Worm (Caenorhabditis elegans): ENCODE measurements around the gene F48B9.1.

F48B9.1 gene

ce11 chrX:2208391-2208790 is 27.7 kb downstream of the F48B9.1 start:
- TF ChIP-seq scrt-1 (GFP tag; IDR thresholded peaks at IDR 0.05) (no peak), hnd-1 (tag; optimal IDR thresholded peaks at IDR 0.05) (no peak), ama-1 (optimal IDR thresholded peaks at IDR 0.05) (no peak), ets-7 (tag; optimal IDR thresholded peaks at IDR 0.05) (no peak), aly-1 (tag; optimal IDR thresholded peaks at IDR 0.05) (no peak), flt-1 (GFP tag; IDR thresholded peaks at IDR 0.05) (no peak), ceh-36 (tag; optimal IDR thresholded peaks at IDR 0.05) (no peak), tbx-37 (GFP tag; conservative IDR thresholded peaks at IDR 0.05) (no peak), B0310.2 (tag; optimal IDR thresholded peaks at IDR 0.05) (no peak), hmg-4 (GFP tag; optimal IDR thresholded peaks at IDR 0.05) (no peak), ceh-13 (GFP tag; optimal IDR thresholded peaks at IDR 0.05) (no peak), F13C5.2 (tag; optimal IDR thresholded peaks at IDR 0.05) (no peak), tra-4 (tag; optimal IDR thresholded peaks at IDR 0.05) (no peak), sea-1 (GFP tag; conservative IDR thresholded peaks at IDR 0.05) (no peak), pes-1 (GFP tag; IDR thresholded peaks at IDR 0.05) (no peak), hmbx-1 (tag; optimal IDR thresholded peaks at IDR 0.05) (no peak), tbx-11 (GFP tag; IDR thresholded peaks at IDR 0.05) (no peak)

ce11 chrX:2210164-2210563 is 29.5 kb downstream of the F48B9.1 start:
- TF ChIP-seq tra-4 (tag; optimal IDR thresholded peaks at IDR 0.05) (no peak), tbx-37 (GFP tag; conservative IDR thresholded peaks at IDR 0.05) (no peak), hmbx-1 (tag; optimal IDR thresholded peaks at IDR 0.05) (no peak), ceh-13 (GFP tag; optimal IDR thresholded peaks at IDR 0.05) (no peak), ceh-36 (tag; optimal IDR thresholded peaks at IDR 0.05) (no peak), sea-1 (GFP tag; conservative IDR thresholded peaks at IDR 0.05) (no peak), B0310.2 (tag; optimal IDR thresholded peaks at IDR 0.05) (no peak), hmg-4 (GFP tag; optimal IDR thresholded peaks at IDR 0.05) (no peak), tbx-11 (GFP tag; IDR thresholded peaks at IDR 0.05) (no peak), ama-1 (optimal IDR thresholded peaks at IDR 0.05) (no peak), ets-7 (tag; optimal IDR thresholded peaks at IDR 0.05) (no peak), flt-1 (GFP tag; IDR thresholded peaks at IDR 0.05) (no peak), F13C5.2 (tag; optimal IDR thresholded peaks at IDR 0.05) (no peak), scrt-1 (GFP tag; IDR thresholded peaks at IDR 0.05) (no peak), pes-1 (GFP tag; IDR thresholded peaks at IDR 0.05) (no peak), aly-1 (tag; optimal IDR thresholded peaks at IDR 0.05) (no peak)

ce11 chrX:2210751-2211150 is 30.1 kb downstream of the F48B9.1 start, which contains the start of gene peb-1:
Gene peb-1, plus strand, starts transcription at chrX:2211051.
- TF ChIP-seq ceh-13 (GFP tag; optimal IDR thresholded peaks at IDR 0.05) (no peak), aly-1 (tag; optimal IDR thresholded peaks at IDR 0.05) (no peak)

- TF ChIP-seq flt-1 (GFP tag; IDR thresholded peaks at IDR 0.05) (no peak), ceh-36 (tag; optimal IDR thresholded peaks at IDR 0.05) (no peak), scrt-1 (GFP tag; IDR thresholded peaks at IDR 0.05) (no peak), tbx-37 (GFP tag; conservative IDR thresholded peaks at IDR 0.05) (no peak), B0310.2 (tag; optimal IDR thresholded peaks at IDR 0.05) (no peak), ama-1 (optimal IDR thresholded peaks at IDR 0.05) (no peak), aly-1 (tag; optimal IDR thresholded peaks at IDR 0.05) (no peak), tra-4 (tag; optimal IDR thresholded peaks at IDR 0.05) (no peak), tbx-11 (GFP tag; IDR thresholded peaks at IDR 0.05) (no peak), F13C5.2 (tag; optimal IDR thresholded peaks at IDR 0.05) (no peak), ets-7 (tag; optimal IDR thresholded peaks at IDR 0.05) (no peak), hmg-4 (GFP tag; optimal IDR thresholded peaks at IDR 0.05) (no peak), hnd-1 (tag; optimal IDR thresholded peaks at IDR 0.05) (no peak), sea-1 (GFP tag; conservative IDR thresholded peaks at IDR 0.05) (no peak), pes-1 (GFP tag; IDR thresholded peaks at IDR 0.05) (no peak), ceh-13 (GFP tag; optimal IDR thresholded peaks at IDR 0.05) (no peak), hmbx-1 (tag; optimal IDR thresholded peaks at IDR 0.05) (no peak)
These were observed 31.5 kb downstream of the F48B9.1 start for ce11 chrX:2212141-2212540.

- no peak for TF ChIP-seq ceh-36 (tag; optimal IDR thresholded peaks at IDR 0.05)
- no peak for TF ChIP-seq ama-1 (optimal IDR thresholded peaks at IDR 0.05)
- no peak for TF ChIP-seq ceh-13 (GFP tag; optimal IDR thresholded peaks at IDR 0.05)
- no peak for TF ChIP-seq hnd-1 (tag; optimal IDR thresholded peaks at IDR 0.05)
- TF ChIP-seq tbx-11 (GFP tag; IDR thresholded peaks at IDR 0.05) = no peak
- no peak for TF ChIP-seq hmbx-1 (tag; optimal IDR thresholded peaks at IDR 0.05)
- no peak for TF ChIP-seq aly-1 (tag; optimal IDR thresholded peaks at IDR 0.05)
- no peak for TF ChIP-seq pes-1 (GFP tag; IDR thresholded peaks at IDR 0.05)
- no peak for TF ChIP-seq B0310.2 (tag; optimal IDR thresholded peaks at IDR 0.05)
- TF ChIP-seq tbx-37 (GFP tag; conservative IDR thresholded peaks at IDR 0.05) = no peak
- no peak for TF ChIP-seq ets-7 (tag; optimal IDR thresholded peaks at IDR 0.05)
- TF ChIP-seq scrt-1 (GFP tag; IDR thresholded peaks at IDR 0.05) = no peak
- no peak for TF ChIP-seq F13C5.2 (tag; optimal IDR thresholded peaks at IDR 0.05)
- TF ChIP-seq sea-1 (GFP tag; conservative IDR thresholded peaks at IDR 0.05) = no peak
- TF ChIP-seq hmg-4 (GFP tag; optimal IDR thresholded peaks at IDR 0.05) = no peak
- TF ChIP-seq flt-1 (GFP tag; IDR thresholded peaks at IDR 0.05) = no peak
- TF ChIP-seq tra-4 (tag; optimal IDR thresholded peaks at IDR 0.05) = no peak
These were observed 32.0 kb downstream of the F48B9.1 start for ce11 chrX:2212712-2213111.

- TF ChIP-seq B0310.2 (tag; optimal IDR thresholded peaks at IDR 0.05) (no peak), F13C5.2 (tag; optimal IDR thresholded peaks at IDR 0.05) (no peak), flt-1 (GFP tag; IDR thresholded peaks at IDR 0.05) (no peak), hnd-1 (tag; optimal IDR thresholded peaks at IDR 0.05) (no peak), ama-1 (optimal IDR thresholded peaks at IDR 0.05) (no peak), ceh-36 (tag; optimal IDR thresholded peaks at IDR 0.05) (no peak), aly-1 (tag; optimal IDR thresholded peaks at IDR 0.05) (no peak)
These were observed 33.0 kb downstream of the F48B9.1 start for ce11 chrX:2213400-2214362.

ce11 chrX:2214454-2214853 is 33.8 kb downstream of the F48B9.1 start:
- TF ChIP-seq hnd-1 (tag; optimal IDR thresholded peaks at IDR 0.05) (no peak), hmbx-1 (tag; optimal IDR thresholded peaks at IDR 0.05) (no peak), sea-1 (GFP tag; conservative IDR thresholded peaks at IDR 0.05) (no peak), flt-1 (GFP tag; IDR thresholded peaks at IDR 0.05) (no peak), hmg-4 (GFP tag; optimal IDR thresholded peaks at IDR 0.05) (no peak), F13C5.2 (tag; optimal IDR thresholded peaks at IDR 0.05) (no peak), ama-1 (optimal IDR thresholded peaks at IDR 0.05) (no peak), tra-4 (tag; optimal IDR thresholded peaks at IDR 0.05) (no peak), tbx-37 (GFP tag; conservative IDR thresholded peaks at IDR 0.05) (no peak), B0310.2 (tag; optimal IDR thresholded peaks at IDR 0.05) (no peak), pes-1 (GFP tag; IDR thresholded peaks at IDR 0.05) (no peak)
